Worm (Caenorhabditis elegans): Measurements from ENCODE around the gene lgc-57.

DNA sequence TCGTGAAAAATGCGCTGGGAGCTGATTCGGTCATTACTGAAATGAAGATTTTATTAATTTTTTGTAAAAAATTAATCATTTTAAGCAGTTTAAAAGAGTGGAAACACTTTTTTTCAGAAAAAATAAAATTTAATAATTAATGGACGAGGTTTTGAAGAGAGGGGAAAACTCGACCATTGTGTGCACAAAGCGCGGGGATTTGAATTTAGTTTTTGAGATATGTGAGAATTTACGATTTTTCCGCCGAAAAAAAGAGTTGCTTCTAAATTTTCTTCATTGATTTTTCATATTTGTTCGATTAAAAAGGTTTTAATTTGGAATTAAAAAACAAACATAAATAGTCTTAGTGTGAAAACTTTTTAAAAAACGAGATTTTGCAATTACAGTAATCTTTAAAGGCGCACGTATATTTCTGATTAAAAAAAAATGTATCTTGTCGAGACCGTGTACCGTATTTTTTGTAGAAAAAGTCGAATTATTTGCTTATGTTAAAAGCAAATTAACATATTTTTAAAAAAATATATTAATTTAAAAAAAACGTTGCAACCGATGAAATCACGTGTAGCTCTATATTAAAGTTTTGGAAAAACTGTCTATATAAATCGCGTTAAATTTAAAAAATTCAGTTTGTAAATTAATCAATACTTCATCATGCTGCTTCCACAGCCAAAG, 19.6 kb downstream of the lgc-57 start, which contains the start of the genes dph-2 and C09G5.7:
- TF ChIP-seq M03D4.4 (tag; optimal IDR thresholded peaks at IDR 0.05) (no peak), lsy-2 (tag; optimal IDR thresholded peaks at IDR 0.05) (no peak), nhr-12 (tag; optimal IDR thresholded peaks at IDR 0.05) (no peak), nhr-28 (tag; optimal IDR thresholded peaks at IDR 0.05) (no peak), snpc-4 (tag; optimal IDR thresholded peaks at IDR 0.05) (no peak), pha-4 (tag; optimal IDR thresholded peaks at IDR 0.05) (no peak), elt-3 (tag; optimal IDR thresholded peaks at IDR 0.05) (no peak), nhr-237 (tag; optimal IDR thresholded peaks at IDR 0.05) (no peak), unc-39 (tag; optimal IDR thresholded peaks at IDR 0.05) (no peak)

Measured in whole organism, mixed stage, embryonic.